Worm (Caenorhabditis elegans) whole organism, early embryonic: ENCODE data around the gene sphk-1.

Source experiments
- B0310.2 ChIP-seq: sonication (generic microtip); optimal IDR thresholded peaks from 2 replicates; lab custom pipeline; 2016; ENCODE audit warnings: mild to moderate bottlenecking, missing genetic modification characterization, missing compliant biosample characterization
- F13C5.2 ChIP-seq: sonication (generic microtip); optimal IDR thresholded peaks from 2 replicates; lab custom pipeline; 2017; ENCODE audit warnings: mild to moderate bottlenecking, missing genetic modification characterization, inconsistent platforms, missing compliant biosample characterization
- ama-1 ChIP-seq: fragments of 150-350 bp; optimal IDR thresholded peaks from 2 replicates; lab custom pipeline; 2014
- scrt-1 ChIP-seq: fragments of 200-800 bp; sonication (Bioruptor generic); IDR thresholded peaks from 2 replicates; pipeline ENCODE4 v1.3.6; 2022; ENCODE audit warnings: missing genetic modification characterization, missing compliant biosample characterization
- tra-4 ChIP-seq: sonication (generic microtip); optimal IDR thresholded peaks from 2 replicates; lab custom pipeline; 2017; ENCODE audit warnings: missing genetic modification characterization, missing compliant biosample characterization

ce11 chrII:8740326-8740949 is 39.0 kb upstream of the sphk-1 start:
- no peak for TF ChIP-seq ama-1 (lab: Kevin White, UChicago)
- no peak for TF ChIP-seq F13C5.2 (tag; lab: Kevin White, UChicago)
- no peak for TF ChIP-seq scrt-1
- TF ChIP-seq B0310.2 (tag; lab: Kevin White, UChicago), result no peak
- no peak for TF ChIP-seq tra-4 (tag; lab: Kevin White, UChicago)
